Worm (Caenorhabditis elegans) whole organism, midembryonic: ENCODE results near the gene pmp-1.

Experiments
- cog-1 ChIP-seq: sonication (generic microtip); optimal IDR thresholded peaks from 2 replicates; lab custom pipeline; 2016; ENCODE audit warnings: missing genetic modification characterization, missing compliant biosample characterization
- med-1 ChIP-seq: sonication (generic microtip); optimal IDR thresholded peaks from 2 replicates; lab custom pipeline; 2017; ENCODE audit warnings: missing genetic modification characterization, mild to moderate bottlenecking, missing compliant biosample characterization, antibody characterized with exemption, missing genetic modification reagents; ENCODE audit not compliant: insufficient read depth
- ref-1 ChIP-seq: fragments of 200-800 bp; sonication (Bioruptor generic); conservative IDR thresholded peaks from 2 replicates; pipeline ENCODE4 v1.3.6; 2022; ENCODE audit warnings: missing genetic modification reagents, missing genetic modification characterization, missing compliant biosample characterization
- ztf-23 ChIP-seq: fragments of 200-800 bp; sonication (Bioruptor generic); IDR thresholded peaks from 2 replicates; pipeline ENCODE4 v1.3.6; 2022; ENCODE audit warnings: missing genetic modification reagents, missing genetic modification characterization, missing compliant biosample characterization

DNA sequence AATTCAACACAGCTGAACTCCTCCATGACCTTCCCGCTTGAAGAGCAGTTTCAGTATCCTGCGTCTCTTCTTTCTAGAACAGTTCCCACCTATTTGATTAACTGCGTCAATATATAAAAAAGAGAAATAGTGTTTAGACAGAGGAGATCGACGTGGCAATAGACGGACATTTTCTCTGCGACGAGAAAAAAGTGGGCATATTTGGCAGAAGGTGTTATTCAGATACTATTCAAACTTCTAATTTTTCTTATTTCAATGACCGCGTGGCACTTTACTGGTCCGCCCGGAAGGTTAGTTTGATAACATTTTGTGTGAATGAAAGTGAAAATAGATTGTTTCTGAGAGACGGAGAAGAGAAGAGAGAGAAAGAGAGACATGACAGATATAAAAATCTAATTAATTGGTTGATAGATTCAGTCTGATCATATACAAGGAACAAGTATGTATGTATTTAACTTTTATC, 35.6 kb downstream of the pmp-1 start, which contains the start of gene tbc-6:
- TF ChIP-seq ref-1 (GFP tag; lab: Robert Waterston, UW) (no peak), ztf-23 (no peak), cog-1 (no peak), med-1 (GFP tag; lab: Kevin White, UChicago) (no peak)
